Fruit fly (Drosophila melanogaster) whole organism, wandering third instar larva: ENCODE measurements around the gene CG13949.

Experiments used
- Abd-B ChIP-seq: fragments of >200 bp; optimal IDR thresholded peaks from 2 replicates; lab custom pipeline; 2017; ENCODE audit warnings: missing biosample characterization, missing genetic modification characterization
- OdsH ChIP-seq: fragments of 200-800 bp; sonication (Bioruptor generic); optimal IDR thresholded peaks from 2 replicates; lab custom pipeline; 2016; ENCODE audit warnings: missing biosample characterization, mild to moderate bottlenecking, missing genetic modification characterization
- h ChIP-seq: fragments of 200-800 bp; sonication (Bioruptor generic); optimal IDR thresholded peaks from 3 replicates; lab custom pipeline; 2016; ENCODE audit warnings: missing biosample characterization, mild to moderate bottlenecking, missing genetic modification characterization
- rgr ChIP-seq: fragments of 200-800 bp; sonication (Bioruptor generic); optimal IDR thresholded peaks from 3 replicates; lab custom pipeline; 2016; ENCODE audit warnings: missing biosample characterization, mild to moderate bottlenecking, missing genetic modification characterization

DNA sequence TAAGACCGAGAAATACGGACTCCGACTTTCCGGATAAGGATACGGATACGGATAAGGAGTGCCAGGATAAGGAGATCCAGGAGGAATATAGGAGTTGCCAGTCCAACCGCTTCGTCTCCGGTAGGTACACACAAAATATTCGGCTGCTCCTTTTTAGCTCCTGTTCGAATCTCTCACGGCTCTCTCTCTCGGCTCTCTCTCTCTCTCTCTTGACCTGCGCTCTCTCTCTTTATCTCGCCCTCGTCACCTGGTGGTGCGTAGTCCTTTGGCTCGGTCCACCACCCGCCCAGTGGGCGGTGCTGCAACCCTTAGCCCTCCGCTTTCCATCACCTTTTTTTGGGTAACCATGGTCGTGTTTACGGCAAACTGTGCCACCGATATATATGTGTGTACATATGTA, 28.7 kb upstream of the CG13949 start:
- TF ChIP-seq rgr (GFP tag; lab: Kevin White, UChicago) (no peak), OdsH (GFP tag; lab: Kevin White, UChicago) (no peak), Abd-B (no peak), h (no peak)
